Worm (Caenorhabditis elegans) whole organism, mixed stage, embryonic: ENCODE results near the gene B0281.3.

Source experiments
- blmp-1 ChIP-seq: fragments of 150-350 bp; optimal IDR thresholded peaks from 2 replicates; lab custom pipeline; 2014; ENCODE audit warnings: missing biosample characterization, missing genetic modification characterization
- lin-32 ChIP-seq: fragments of 200-800 bp; sonication (Bioruptor generic); optimal IDR thresholded peaks from 2 replicates; lab custom pipeline; 2018; ENCODE audit warnings: mild to moderate bottlenecking, missing genetic modification characterization, missing compliant biosample characterization

ce11 chrII:2279263-2279662 lies 27.6 kb upstream of the B0281.3 start, which contains the start of gene K09F6.6:
- TF ChIP-seq blmp-1 = no peak
- no peak for TF ChIP-seq lin-32 (GFP tag; lab: Kevin White, UChicago)
